Worm (Caenorhabditis elegans) whole organism, L2 larva: Measurements from ENCODE around the gene arid-1.
"Not testable (repeated sequence)": the region's sequence is repeated elsewhere in the genome, so short reads cannot be mapped to it uniquely, and the experiment has no call there.

Experiments
- C34F6.9 ChIP-seq: fragments of 150-350 bp; optimal IDR thresholded peaks from 2 replicates; lab custom pipeline; 2014; ENCODE audit warnings: missing biosample characterization, missing genetic modification characterization
- F13H6.1 ChIP-seq: sonication (generic microtip); optimal IDR thresholded peaks from 2 replicates; lab custom pipeline; 2016; ENCODE audit warnings: missing genetic modification characterization, missing compliant biosample characterization
- ZK546.5 ChIP-seq: sonication (generic microtip); optimal IDR thresholded peaks from 2 replicates; lab custom pipeline; 2017; ENCODE audit warnings: missing biosample characterization, missing genetic modification characterization
- alr-1 ChIP-seq: fragments of 150-350 bp; optimal IDR thresholded peaks from 2 replicates; lab custom pipeline; 2014; ENCODE audit warnings: missing biosample characterization, missing genetic modification characterization
- aly-2 ChIP-seq: fragments of 150-350 bp; optimal IDR thresholded peaks from 2 replicates; lab custom pipeline; 2014; ENCODE audit warnings: missing biosample characterization, missing genetic modification characterization
- ama-1 ChIP-seq: fragments of 150-350 bp; optimal IDR thresholded peaks from 2 replicates; lab custom pipeline; 2018; ENCODE audit warnings: inconsistent platforms
- blmp-1 ChIP-seq: sonication (generic microtip); optimal IDR thresholded peaks from 2 replicates; lab custom pipeline; 2017; ENCODE audit warnings: missing genetic modification characterization, mild to moderate bottlenecking, missing compliant biosample characterization, antibody characterized with exemption, moderate library complexity; ENCODE audit not compliant: insufficient read depth
- ceh-16 ChIP-seq: fragments of 150-350 bp; optimal IDR thresholded peaks from 2 replicates; lab custom pipeline; 2014; ENCODE audit warnings: missing biosample characterization, missing genetic modification characterization
- ceh-82 ChIP-seq: fragments of 150-350 bp; optimal IDR thresholded peaks from 2 replicates; lab custom pipeline; 2014; ENCODE audit warnings: missing biosample characterization, missing genetic modification characterization
- elt-1 ChIP-seq: fragments of 150-350 bp; optimal IDR thresholded peaks from 2 replicates; lab custom pipeline; 2014; ENCODE audit warnings: missing biosample characterization, missing genetic modification characterization
- elt-3 ChIP-seq: sonication (generic microtip); optimal IDR thresholded peaks from 2 replicates; lab custom pipeline; 2017; ENCODE audit warnings: missing biosample characterization, missing genetic modification characterization
- gmeb-1 ChIP-seq: fragments of 150-350 bp; optimal IDR thresholded peaks from 2 replicates; lab custom pipeline; 2014; ENCODE audit warnings: missing biosample characterization, missing genetic modification characterization
- lin-13 ChIP-seq: fragments of 150-350 bp; optimal IDR thresholded peaks from 2 replicates; lab custom pipeline; 2014; ENCODE audit warnings: missing biosample characterization, missing genetic modification reagents, missing genetic modification characterization
- lin-39 ChIP-seq: fragments of 150-350 bp; optimal IDR thresholded peaks from 2 replicates; lab custom pipeline; 2014; ENCODE audit warnings: missing biosample characterization, missing genetic modification reagents, missing genetic modification characterization
- lsy-2 ChIP-seq, 2 experiments: fragments of 150-350 bp in 1 of 2; sonication (generic microtip) in 1 of 2; optimal IDR thresholded peaks; 2 replicates each; lab custom pipeline; 2014 to 2017; ENCODE audit warnings: missing biosample characterization in 2 of 2, missing genetic modification characterization in 2 of 2
- mab-5 ChIP-seq: fragments of 150-350 bp; optimal IDR thresholded peaks from 2 replicates; lab custom pipeline; 2014; ENCODE audit warnings: missing biosample characterization, missing genetic modification characterization
- mbf-1 ChIP-seq: sonication (generic microtip); optimal IDR thresholded peaks from 2 replicates; lab custom pipeline; 2017; ENCODE audit warnings: missing biosample characterization, missing genetic modification characterization
- mdl-1 ChIP-seq, 2 experiments: fragments of 150-350 bp in 1 of 2; sonication (generic microtip) in 1 of 2; optimal IDR thresholded peaks; 2 replicates each; lab custom pipeline; 2017; ENCODE audit warnings: missing biosample characterization in 2 of 2, missing genetic modification characterization in 2 of 2
- nhr-10 ChIP-seq: sonication (generic microtip); optimal IDR thresholded peaks from 2 replicates; lab custom pipeline; 2017; ENCODE audit warnings: missing biosample characterization, missing genetic modification characterization
- nhr-12 ChIP-seq: fragments of 150-350 bp; optimal IDR thresholded peaks from 2 replicates; lab custom pipeline; 2014; ENCODE audit warnings: missing biosample characterization, missing genetic modification characterization
- nhr-129 ChIP-seq: fragments of 150-350 bp; optimal IDR thresholded peaks from 2 replicates; lab custom pipeline; 2014; ENCODE audit warnings: missing biosample characterization, missing genetic modification characterization
- nhr-21 ChIP-seq: fragments of 150-350 bp; optimal IDR thresholded peaks from 2 replicates; lab custom pipeline; 2014; ENCODE audit warnings: missing biosample characterization, missing genetic modification characterization
- nhr-23 ChIP-seq: fragments of 150-350 bp; optimal IDR thresholded peaks from 2 replicates; lab custom pipeline; 2014; ENCODE audit warnings: missing biosample characterization, missing genetic modification reagents, missing genetic modification characterization
- nhr-237 ChIP-seq: fragments of 150-350 bp; optimal IDR thresholded peaks from 2 replicates; lab custom pipeline; 2014; ENCODE audit warnings: missing biosample characterization, missing genetic modification characterization
- nhr-25 ChIP-seq: fragments of 150-350 bp; sonication (generic microtip); optimal IDR thresholded peaks from 3 replicates; lab custom pipeline; 2014; ENCODE audit warnings: missing biosample characterization, missing genetic modification characterization
- nhr-6 ChIP-seq: fragments of 150-350 bp; optimal IDR thresholded peaks from 2 replicates; lab custom pipeline; 2014; ENCODE audit warnings: missing biosample characterization, missing genetic modification characterization
- peb-1 ChIP-seq: fragments of 150-350 bp; optimal IDR thresholded peaks from 2 replicates; lab custom pipeline; 2014; ENCODE audit warnings: missing biosample characterization, missing genetic modification characterization
- sma-9 ChIP-seq, 2 experiments: fragments of 150-350 bp in 1 of 2; sonication (generic microtip) in 1 of 2; optimal IDR thresholded peaks; 2 replicates each; lab custom pipeline; 2014 to 2016; ENCODE audit warnings: missing genetic modification characterization in 2 of 2, mild to moderate bottlenecking in 1 of 2, missing biosample characterization in 1 of 2, missing compliant biosample characterization in 1 of 2, missing genetic modification reagents in 1 of 2, moderate library complexity in 1 of 2
- unc-39 ChIP-seq: fragments of 150-350 bp; optimal IDR thresholded peaks from 2 replicates; lab custom pipeline; 2014; ENCODE audit warnings: missing biosample characterization, missing genetic modification characterization
- unc-55 ChIP-seq: fragments of 150-350 bp; sonication (generic microtip); optimal IDR thresholded peaks from 3 replicates; lab custom pipeline; 2014; ENCODE audit warnings: missing biosample characterization, missing genetic modification reagents, missing genetic modification characterization
- unc-62 ChIP-seq: fragments of 150-350 bp; optimal IDR thresholded peaks from 2 replicates; lab custom pipeline; 2014; ENCODE audit warnings: missing biosample characterization, missing genetic modification reagents, missing genetic modification characterization
- zag-1 ChIP-seq: fragments of 150-350 bp; optimal IDR thresholded peaks from 2 replicates; lab custom pipeline; 2014; ENCODE audit warnings: missing biosample characterization, missing genetic modification characterization
- ztf-1 ChIP-seq: fragments of 200-800 bp; sonication (Bioruptor generic); conservative IDR thresholded peaks from 2 replicates; pipeline ENCODE4 v1.3.6; 2022; ENCODE audit warnings: missing genetic modification characterization, missing compliant biosample characterization
- ztf-4 ChIP-seq: fragments of 150-350 bp; optimal IDR thresholded peaks from 2 replicates; lab custom pipeline; 2014; ENCODE audit warnings: missing biosample characterization, missing genetic modification characterization

Gene arid-1

ce11 chrV:212687-213086 lies 26.7 kb downstream of the arid-1 start, which contains the start of gene DC2.5:
Gene DC2.5, minus strand, starts transcription at chrV:212787.
- not testable (repeated sequence) for TF ChIP-seq unc-62 (GFP tag; lab: Kevin White, UChicago); elt-3 (tag; lab: Kevin White, UChicago); nhr-23 (tag; lab: Kevin White, UChicago)

ce11 chrV:215697-216096 lies 29.7 kb downstream of the arid-1 start:
- TF ChIP-seq elt-1 (no peak), nhr-25 (tag; lab: Kevin White, UChicago) (no peak)

ce11 chrV:216847-217246 lies 30.9 kb downstream of the arid-1 start, which contains the start of gene srh-78:
Gene srh-78, plus strand, starts transcription at chrV:217147.
- TF ChIP-seq gmeb-1 (tag; lab: Kevin White, UChicago), result no peak

- TF ChIP-seq elt-3 (tag; lab: Kevin White, UChicago) (no peak), nhr-237 (tag; lab: Kevin White, UChicago) (no peak), unc-39 (tag; lab: Kevin White, UChicago) (no peak), peb-1 (tag; lab: Kevin White, UChicago) (no peak), nhr-10 (tag; lab: Kevin White, UChicago) (no peak), ceh-82 (no peak), nhr-6 (tag; lab: Kevin White, UChicago) (no peak), ceh-16 (tag; lab: Kevin White, UChicago) (no peak), lin-13 (GFP tag; lab: Kevin White, UChicago) (no peak), alr-1 (tag; lab: Kevin White, UChicago) (no peak), ama-1 (no peak), zag-1 (tag; lab: Kevin White, UChicago) (no peak), C34F6.9 (no peak), ztf-1 (GFP tag; lab: Robert Waterston, UW) (no peak), mbf-1 (no peak), unc-55 (no peak), F13H6.1 (tag; lab: Kevin White, UChicago) (no peak), lsy-2 (tag; optimal IDR thresholded peaks at IDR 0.05; lab: Kevin White, UChicago) (no peak)
Measured at ce11 chrV:219632-220031, 33.7 kb downstream of the arid-1 start, which contains the start of gene srh-80. Gene srh-80, plus strand, starts transcription at chrV:219932.

ce11 chrV:234572-234971 lies 48.6 kb downstream of the arid-1 start, which contains the start of gene kin-33:
Gene kin-33, minus strand, starts transcription at chrV:234672.
- no peak for TF ChIP-seq F13H6.1 (tag; lab: Kevin White, UChicago)
- TF ChIP-seq nhr-12 (tag; lab: Kevin White, UChicago), result no peak
- no peak for TF ChIP-seq nhr-23 (tag; lab: Kevin White, UChicago)
- TF ChIP-seq unc-39 (tag; lab: Kevin White, UChicago), result no peak
- no peak for TF ChIP-seq lsy-2 (tag; optimal IDR thresholded peaks at IDR 0.05; lab: Kevin White, UChicago)
- no peak for TF ChIP-seq alr-1 (tag; lab: Kevin White, UChicago)
- TF ChIP-seq aly-2 (tag; lab: Kevin White, UChicago), result no peak
- TF ChIP-seq blmp-1 (tag; lab: Kevin White, UChicago), result no peak
- no peak for TF ChIP-seq mab-5 (tag; lab: Kevin White, UChicago)
- TF ChIP-seq lin-39 (tag; lab: Kevin White, UChicago), result no peak
- TF ChIP-seq ztf-4, result no peak
- TF ChIP-seq nhr-129 (tag; lab: Kevin White, UChicago), result no peak
- TF ChIP-seq nhr-237 (tag; lab: Kevin White, UChicago), result no peak
- TF ChIP-seq unc-62 (GFP tag; lab: Kevin White, UChicago), result no peak
- no peak for TF ChIP-seq ceh-16 (tag; lab: Kevin White, UChicago)
- TF ChIP-seq elt-1, result no peak
- TF ChIP-seq nhr-21, result no peak

- TF ChIP-seq mdl-1 (tag; optimal IDR thresholded peaks at IDR 0.05; lab: Kevin White, UChicago) (no peak), sma-9 (GFP tag; optimal IDR thresholded peaks at IDR 0.05; lab: Kevin White, UChicago) (no peak), sma-9 (tag; optimal IDR thresholded peaks at IDR 0.05; lab: Kevin White, UChicago) (no peak), unc-39 (tag; lab: Kevin White, UChicago) (no peak), zag-1 (tag; lab: Kevin White, UChicago) (no peak), ztf-4 (no peak), nhr-129 (tag; lab: Kevin White, UChicago) (no peak), unc-62 (GFP tag; lab: Kevin White, UChicago) (no peak), elt-1 (no peak), elt-3 (tag; lab: Kevin White, UChicago) (no peak), ZK546.5 (tag; lab: Kevin White, UChicago) (no peak)
- TF ChIP-seq, all 48 proteins: peak for 0
Measured at ce11 chrV:237012-237411, 51.0 kb downstream of the arid-1 start.
